Worm (Caenorhabditis elegans): ENCODE measurements around the gene pink-1.
A peak's percentile ranks its signal among the peaks of the same experiment; 100 is the strongest.

The pink-1 gene

DNA sequence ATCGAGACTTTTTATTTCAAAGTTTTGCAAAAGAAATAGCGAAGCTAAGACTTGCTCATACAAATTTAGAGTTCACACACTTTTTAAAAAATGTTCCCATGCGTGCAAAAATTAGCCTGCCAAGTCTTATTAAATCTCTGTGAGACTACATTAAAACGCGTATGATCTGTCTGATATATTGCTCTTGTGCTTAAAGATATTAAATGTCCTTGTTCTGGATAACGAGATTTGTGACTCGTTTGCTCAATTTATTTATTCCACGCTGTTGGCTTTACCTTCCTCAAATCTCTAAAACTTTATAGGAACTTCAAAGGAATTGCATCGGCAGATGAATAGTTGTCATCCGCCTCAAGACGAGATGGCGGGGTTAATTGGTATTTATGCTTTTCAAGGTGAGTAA is 40.1 kb downstream of the pink-1 start, which contains the start of gene srg-69:
Gene srg-69, plus strand, starts transcription at position 301 of the 400 bp plus-strand sequence.
- TF ChIP-seq ztf-23 (GFP tag; IDR thresholded peaks at IDR 0.05) (no peak), ref-1 (GFP tag; conservative IDR thresholded peaks at IDR 0.05) (no peak)

DNA sequence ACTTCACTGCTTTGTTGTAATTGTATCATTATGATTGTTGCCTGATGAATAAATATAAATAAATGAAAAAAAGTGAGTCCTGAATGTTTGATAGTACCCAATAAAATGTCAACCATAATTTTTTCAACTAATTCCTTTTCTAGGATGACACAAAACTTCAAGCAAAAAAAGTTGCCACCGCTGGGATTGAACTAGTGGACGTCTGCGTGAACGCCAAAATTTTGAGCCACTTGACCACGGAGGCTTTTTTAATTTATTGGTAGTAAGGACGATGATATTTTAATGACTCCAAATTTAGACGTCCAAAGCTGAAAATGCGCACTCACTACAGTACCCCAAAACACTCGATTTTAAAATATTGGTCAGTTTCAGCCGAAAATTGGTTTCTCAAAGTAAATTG is 41.9 kb downstream of the pink-1 start:
- TF ChIP-seq ztf-23 (GFP tag; IDR thresholded peaks at IDR 0.05) (no peak), cog-1 (tag; optimal IDR thresholded peaks at IDR 0.05) (no peak), flt-1 (GFP tag; IDR thresholded peaks at IDR 0.05) (no peak), ztf-29 (GFP tag; IDR thresholded peaks at IDR 0.05) (no peak), klf-2 (GFP tag; conservative IDR thresholded peaks at IDR 0.05) (no peak), tab-1 (GFP tag; IDR thresholded peaks at IDR 0.05) (no peak), med-1 (GFP tag; optimal IDR thresholded peaks at IDR 0.05; ENCODE audit: insufficient read depth) (no peak), T22C8.4 (GFP tag; IDR thresholded peaks at IDR 0.05) (no peak), ref-1 (GFP tag; conservative IDR thresholded peaks at IDR 0.05) (no peak)

DNA sequence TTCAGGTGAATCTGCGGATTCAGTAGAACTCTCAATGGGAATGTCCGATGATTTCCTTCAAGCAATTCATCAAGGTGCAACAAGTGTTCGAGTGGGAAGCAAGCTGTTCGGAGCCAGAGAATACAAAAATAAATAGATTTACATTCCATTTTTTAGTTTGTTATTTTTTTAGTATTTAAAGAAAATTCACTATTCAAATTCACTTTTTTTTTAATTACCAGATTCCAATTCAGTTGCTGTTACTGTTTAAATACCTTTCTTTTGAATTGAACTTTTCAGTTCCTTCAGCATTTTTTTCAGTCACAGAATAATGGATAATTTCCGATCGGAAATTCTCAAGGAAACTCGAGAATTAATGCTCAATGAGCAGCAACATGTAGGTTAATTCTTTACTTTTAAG is 43.7 kb downstream of the pink-1 start, which contains the start of gene F09E5.7:
Gene F09E5.7, plus strand, starts transcription at position 301 of the 400 bp plus-strand sequence.
- TF ChIP-seq T22C8.4 (GFP tag; IDR thresholded peaks at IDR 0.05): no peak
- no peak for TF ChIP-seq ztf-23 (GFP tag; IDR thresholded peaks at IDR 0.05)
- no peak for TF ChIP-seq ref-1 (GFP tag; conservative IDR thresholded peaks at IDR 0.05)
- TF ChIP-seq klf-2 (GFP tag; conservative IDR thresholded peaks at IDR 0.05): no peak
- TF ChIP-seq flt-1 (GFP tag; IDR thresholded peaks at IDR 0.05): no peak
- no peak for TF ChIP-seq tab-1 (GFP tag; IDR thresholded peaks at IDR 0.05)
- no peak for TF ChIP-seq cog-1 (tag; optimal IDR thresholded peaks at IDR 0.05)
- TF ChIP-seq ztf-29 (GFP tag; IDR thresholded peaks at IDR 0.05): no peak
- no peak for TF ChIP-seq med-1 (GFP tag; optimal IDR thresholded peaks at IDR 0.05; ENCODE audit: insufficient read depth)

DNA sequence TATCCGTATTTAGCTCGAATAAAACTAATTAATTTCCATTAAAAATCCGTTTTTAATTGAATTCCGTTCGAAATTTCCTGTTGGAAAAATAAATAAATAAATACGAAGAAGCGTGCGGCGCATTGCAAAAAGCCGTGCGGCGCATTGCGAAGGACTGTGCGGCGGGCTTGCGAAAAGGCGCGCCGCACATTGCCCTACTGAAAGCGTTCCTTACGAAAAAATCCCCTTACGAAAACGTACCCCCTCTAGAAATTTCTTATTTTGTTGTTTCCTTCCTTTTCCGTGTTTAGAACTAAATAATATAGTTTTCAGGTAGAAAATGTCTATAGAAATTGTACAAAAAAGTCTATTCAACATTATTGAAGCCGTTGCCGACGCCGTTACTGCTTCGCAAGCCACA is 45.1 kb downstream of the pink-1 start, which contains the start of gene F09E5.8:
Gene F09E5.8, plus strand, starts transcription at position 313 of the 400 bp plus-strand sequence.
- 0 out of 2 replicates have a peak, but pooled peaks have one; percentile 55 for TF ChIP-seq klf-2 (GFP tag; conservative IDR thresholded peaks at IDR 0.05)
- 0 out of 2 replicates have a peak, but pooled peaks have one; percentile 45 for TF ChIP-seq tab-1 (GFP tag; IDR thresholded peaks at IDR 0.05)
- peak; percentile 84 for TF ChIP-seq ztf-23 (GFP tag; IDR thresholded peaks at IDR 0.05)
- peak; percentile 81; the same call in 1 of the 2 replicates for TF ChIP-seq flt-1 (GFP tag; IDR thresholded peaks at IDR 0.05)

ce11 chrII:5346350-5346749 is 49.1 kb downstream of the pink-1 start:
- peak; percentile 81 for TF ChIP-seq klf-2 (GFP tag; conservative IDR thresholded peaks at IDR 0.05)
- peak; percentile 92 for TF ChIP-seq ztf-23 (GFP tag; IDR thresholded peaks at IDR 0.05)
- peak; percentile 81 for TF ChIP-seq tab-1 (GFP tag; IDR thresholded peaks at IDR 0.05)
- peak; percentile 87 for TF ChIP-seq flt-1 (GFP tag; IDR thresholded peaks at IDR 0.05)
- TF ChIP-seq ztf-29 (GFP tag; IDR thresholded peaks at IDR 0.05): peak; percentile 75

DNA sequence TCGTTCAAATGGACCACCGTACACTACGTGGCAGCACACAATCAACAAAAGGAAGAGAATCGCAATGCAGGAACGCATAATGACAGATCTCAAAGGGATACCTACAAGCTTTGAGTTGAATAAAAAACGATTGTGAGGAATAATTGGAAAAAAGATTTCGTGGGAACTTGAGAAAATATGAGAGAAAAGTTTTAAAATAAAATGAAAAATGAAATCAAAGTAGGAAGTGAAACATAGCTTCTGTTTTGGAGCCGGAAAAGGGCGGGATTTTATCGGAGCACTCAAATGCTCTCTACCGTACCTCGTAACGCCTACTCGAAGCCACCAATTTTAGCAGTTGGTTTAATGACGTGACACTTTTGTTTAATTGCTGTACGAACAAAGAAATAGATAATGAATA is 50.7 kb downstream of the pink-1 start, which contains the start of gene F09E5.14:
Gene F09E5.14, minus strand, starts transcription at position 101 of the 400 bp plus-strand sequence.
- TF ChIP-seq ref-1 (GFP tag; conservative IDR thresholded peaks at IDR 0.05): no peak
- TF ChIP-seq flt-1 (GFP tag; IDR thresholded peaks at IDR 0.05): no peak
- no peak for TF ChIP-seq T22C8.4 (GFP tag; IDR thresholded peaks at IDR 0.05)
- no peak for TF ChIP-seq cog-1 (tag; optimal IDR thresholded peaks at IDR 0.05)
- TF ChIP-seq ztf-29 (GFP tag; IDR thresholded peaks at IDR 0.05): no peak
- no peak for TF ChIP-seq ztf-23 (GFP tag; IDR thresholded peaks at IDR 0.05)
- no peak for TF ChIP-seq tab-1 (GFP tag; IDR thresholded peaks at IDR 0.05)
- TF ChIP-seq med-1 (GFP tag; optimal IDR thresholded peaks at IDR 0.05; ENCODE audit: insufficient read depth): no peak
- no peak for TF ChIP-seq klf-2 (GFP tag; conservative IDR thresholded peaks at IDR 0.05)

Data from whole organism, midembryonic.